Fruit fly (Drosophila melanogaster) whole organism, embryonic: ENCODE results near the gene CG43755.

Source experiments
- CG10366 ChIP-seq: fragments of 200-800 bp; sonication (Bioruptor generic); IDR thresholded peaks from 2 replicates; pipeline ENCODE4 v1.3.6; 2022; ENCODE audit warnings: missing biosample characterization, missing genetic modification characterization
- CG10431 ChIP-seq: fragments of 200-800 bp; sonication (Bioruptor generic); optimal IDR thresholded peaks from 3 replicates; lab custom pipeline; 2018; ENCODE audit warnings: missing biosample characterization, mild to moderate bottlenecking, missing genetic modification characterization
- CG16779 ChIP-seq: fragments of 200-800 bp; sonication (Bioruptor generic); IDR thresholded peaks from 2 replicates; pipeline ENCODE4 v1.3.6; 2022; ENCODE audit warnings: missing biosample characterization, missing genetic modification characterization
- CG9215 ChIP-seq: fragments of 200-800 bp; sonication (Bioruptor generic); IDR thresholded peaks from 2 replicates; pipeline ENCODE4 v1.3.6; 2022; ENCODE audit warnings: missing biosample characterization, missing genetic modification characterization
- Hand ChIP-seq: fragments of 200-800 bp; sonication (Bioruptor generic); optimal IDR thresholded peaks from 2 replicates; lab custom pipeline; 2017; ENCODE audit warnings: mild to moderate bottlenecking, missing biosample characterization, missing genetic modification reagents, missing genetic modification characterization
- corto ChIP-seq: fragments of 200-800 bp; sonication (Bioruptor generic); optimal IDR thresholded peaks from 2 replicates; lab custom pipeline; 2016; ENCODE audit warnings: missing biosample characterization, mild to moderate bottlenecking, missing genetic modification characterization, moderate library complexity
- insv ChIP-seq, 2 experiments: fragments of 200-800 bp; sonication (Bioruptor generic); optimal IDR thresholded peaks; 3 replicates each; lab custom pipeline; 2016 to 2018; ENCODE audit warnings: missing biosample characterization in 2 of 2, missing genetic modification characterization in 2 of 2

DNA sequence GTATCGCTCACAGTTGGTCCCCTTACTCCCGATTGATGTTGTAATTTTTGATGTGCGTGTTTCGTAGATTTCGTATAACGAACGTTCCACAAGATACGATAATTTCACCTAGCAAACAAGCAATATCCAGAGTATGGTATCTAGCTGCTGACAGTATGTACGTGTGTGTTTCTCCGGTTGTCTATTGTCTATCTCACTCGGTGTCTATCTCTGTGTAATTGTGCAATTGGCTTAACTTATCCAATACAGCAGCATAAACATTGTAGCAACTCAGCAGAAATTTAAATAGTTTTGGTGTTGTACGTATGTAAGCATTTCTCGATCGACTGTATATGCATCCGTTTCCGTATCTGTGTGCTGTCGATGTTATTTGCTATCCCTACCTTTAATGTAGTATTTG is 17.2 kb upstream of the CG43755 start:
- TF ChIP-seq Hand (GFP tag; lab: Kevin White, UChicago) = no peak
- no peak for TF ChIP-seq CG16779 (GFP tag; lab: Robert Waterston, UW)
- TF ChIP-seq CG10431 (GFP tag; lab: Kevin White, UChicago) = no peak
- no peak for TF ChIP-seq CG10366 (GFP tag; lab: Robert Waterston, UW)
- TF ChIP-seq CG9215 (GFP tag; lab: Robert Waterston, UW) = no peak
- TF ChIP-seq insv (GFP tag; optimal IDR thresholded peaks at IDR 0.05; lab: Kevin White, UChicago) = no peak
- no peak for TF ChIP-seq corto (GFP tag; lab: Kevin White, UChicago)
